Worm (Caenorhabditis elegans): ENCODE data around the gene K12B6.4.

- TF ChIP-seq unc-62 (GFP tag; optimal IDR thresholded peaks at IDR 0.05 in 1 of 2): no peak
- no peak for TF ChIP-seq unc-62 (tag; optimal IDR thresholded peaks at IDR 0.05)
- TF ChIP-seq aly-2 (tag; optimal IDR thresholded peaks at IDR 0.05): no peak
- no peak for TF ChIP-seq aha-1 (tag)
- TF ChIP-seq tra-1 (GFP tag; IDR thresholded peaks at IDR 0.05): no peak
- TF ChIP-seq snpc-4 (tag; optimal IDR thresholded peaks at IDR 0.05): no peak
- no peak for TF ChIP-seq hlh-11 (tag; optimal IDR thresholded peaks at IDR 0.05)
- TF ChIP-seq vab-7 (GFP tag; IDR thresholded peaks at IDR 0.05): no peak
- no peak for TF ChIP-seq hif-1 (tag; optimal IDR thresholded peaks at IDR 0.05)
- TF ChIP-seq dve-1 (tag; optimal IDR thresholded peaks at IDR 0.05; ENCODE audit: insufficient read depth): no peak
- no peak for TF ChIP-seq nhr-25 (tag; optimal IDR thresholded peaks at IDR 0.05; ENCODE audit: borderline replicate concordance, insufficient read depth)
- TF ChIP-seq fos-1 (tag; optimal IDR thresholded peaks at IDR 0.05): no peak
- TF ChIP-seq nhr-48 (tag; optimal IDR thresholded peaks at IDR 0.05): no peak
- no peak for TF ChIP-seq nhr-11 (tag; optimal IDR thresholded peaks at IDR 0.05)
These were observed 13.1 kb downstream of the K12B6.4 start for ce11 chrV:6267978-6268377.
